Worm (Caenorhabditis elegans) whole organism, young adult: ENCODE results near the gene ncs-6.

Experiments used
- F49E8.2 ChIP-seq: sonication (generic microtip); optimal IDR thresholded peaks from 3 replicates; lab custom pipeline; 2017; ENCODE audit warnings: missing genetic modification characterization, mild to moderate bottlenecking, missing compliant biosample characterization, antibody characterized with exemption, moderate library complexity; ENCODE audit not compliant: insufficient read depth
- F57A8.1 ChIP-seq: fragments of 200-800 bp; sonication (Bioruptor generic); optimal IDR thresholded peaks from 2 replicates; lab custom pipeline; 2018; ENCODE audit warnings: mild to moderate bottlenecking, missing genetic modification characterization, moderate library complexity, missing compliant biosample characterization
- Y79H2A.3 ChIP-seq: fragments of 200-800 bp; sonication (Bioruptor generic); conservative IDR thresholded peaks from 2 replicates; pipeline ENCODE4 v1.3.6; 2022; ENCODE audit warnings: missing genetic modification reagents, missing genetic modification characterization, missing compliant biosample characterization
- attf-6 ChIP-seq: fragments of 200-800 bp; sonication (Bioruptor generic); IDR thresholded peaks from 2 replicates; pipeline ENCODE4 v1.3.6; 2022; ENCODE audit warnings: missing genetic modification reagents, missing genetic modification characterization, missing compliant biosample characterization
- ceh-100 ChIP-seq: fragments of 200-800 bp; sonication (Bioruptor generic); IDR thresholded peaks from 2 replicates; pipeline ENCODE4 v1.3.6; 2022; ENCODE audit warnings: missing genetic modification reagents, missing genetic modification characterization, missing compliant biosample characterization
- ceh-79 ChIP-seq: sonication (generic microtip); optimal IDR thresholded peaks from 2 replicates; lab custom pipeline; 2017; ENCODE audit warnings: mild to moderate bottlenecking, missing genetic modification characterization, missing compliant biosample characterization
- pha-4 ChIP-seq: fragments of 150-350 bp; sonication (generic microtip); optimal IDR thresholded peaks from 2 replicates; lab custom pipeline; 2014; ENCODE audit warnings: missing biosample characterization, missing genetic modification reagents, missing genetic modification characterization
- sea-2 ChIP-seq: fragments of 200-800 bp; sonication (Bioruptor generic); IDR thresholded peaks from 2 replicates; pipeline ENCODE4 v1.3.6; 2022; ENCODE audit warnings: missing genetic modification characterization, missing compliant biosample characterization
- unc-130 ChIP-seq: sonication (generic microtip); optimal IDR thresholded peaks from 2 replicates; lab custom pipeline; 2016; ENCODE audit warnings: missing genetic modification reagents, missing genetic modification characterization, missing compliant biosample characterization
- unc-62 ChIP-seq: fragments of 150-350 bp; optimal IDR thresholded peaks from 2 replicates; lab custom pipeline; 2014; ENCODE audit warnings: missing biosample characterization, missing genetic modification reagents, missing genetic modification characterization
- ztf-3 ChIP-seq: fragments of 200-800 bp; sonication (Bioruptor generic); optimal IDR thresholded peaks from 2 replicates; lab custom pipeline; 2018; ENCODE audit warnings: mild to moderate bottlenecking, missing genetic modification characterization, missing compliant biosample characterization

- TF ChIP-seq ceh-79 (tag; lab: Kevin White, UChicago) (no peak), ztf-3 (GFP tag; lab: Kevin White, UChicago) (no peak), attf-6 (GFP tag; lab: Robert Waterston, UW) (no peak), ceh-100 (GFP tag; lab: Robert Waterston, UW) (no peak), Y79H2A.3 (GFP tag; lab: Robert Waterston, UW) (no peak), F57A8.1 (no peak), sea-2 (no peak), pha-4 (no peak), F49E8.2 (tag; lab: Kevin White, UChicago) (no peak), unc-62 (GFP tag; lab: Kevin White, UChicago) (no peak), unc-130 (GFP tag; lab: Kevin White, UChicago) (no peak)
These were observed 46.7 kb downstream of the ncs-6 start, which contains the start of gene Y49F6B.8 for ce11 chrII:3481584-3481983.
